Worm (Caenorhabditis elegans) whole organism, young adult: ENCODE data around the gene F54D5.15.

ENCODE experiments used
- C06A6.2 ChIP-seq: fragments of 200-800 bp; sonication (Bioruptor generic); conservative IDR thresholded peaks from 2 replicates; pipeline ENCODE4 v1.3.6; 2022; ENCODE audit warnings: missing genetic modification characterization, missing compliant biosample characterization
- D2030.7 ChIP-seq: fragments of 200-800 bp; sonication (Bioruptor generic); IDR thresholded peaks from 2 replicates; pipeline ENCODE4 v1.3.6; 2022; ENCODE audit warnings: missing genetic modification reagents, missing genetic modification characterization, missing compliant biosample characterization
- F10E7.11 ChIP-seq: sonication (generic microtip); optimal IDR thresholded peaks from 2 replicates; lab custom pipeline; 2017; ENCODE audit warnings: mild to moderate bottlenecking, missing genetic modification characterization, moderate library complexity, missing compliant biosample characterization
- F22D6.2 ChIP-seq: sonication (generic microtip); optimal IDR thresholded peaks from 2 replicates; lab custom pipeline; 2016; ENCODE audit warnings: mild to moderate bottlenecking, missing genetic modification characterization, missing compliant biosample characterization
- F49E8.2 ChIP-seq: sonication (generic microtip); optimal IDR thresholded peaks from 3 replicates; lab custom pipeline; 2017; ENCODE audit warnings: missing genetic modification characterization, mild to moderate bottlenecking, missing compliant biosample characterization, antibody characterized with exemption, moderate library complexity; ENCODE audit not compliant: insufficient read depth
- F52B5.7 ChIP-seq: sonication (generic microtip); optimal IDR thresholded peaks from 2 replicates; lab custom pipeline; 2016; ENCODE audit warnings: mild to moderate bottlenecking, missing genetic modification characterization, missing compliant biosample characterization
- K11D2.4 ChIP-seq: fragments of 200-800 bp; sonication (Bioruptor generic); IDR thresholded peaks from 2 replicates; pipeline ENCODE4 v1.3.6; 2022; ENCODE audit warnings: missing genetic modification reagents, missing genetic modification characterization, missing compliant biosample characterization
- Y53G8AR.9 ChIP-seq: fragments of 200-800 bp; sonication (Bioruptor generic); conservative IDR thresholded peaks from 2 replicates; pipeline ENCODE4 v1.3.6; 2022; ENCODE audit warnings: missing genetic modification reagents, missing genetic modification characterization, missing compliant biosample characterization
- Y56A3A.18 ChIP-seq: fragments of 200-800 bp; sonication (Bioruptor generic); IDR thresholded peaks from 2 replicates; pipeline ENCODE4 v1.3.6; 2022; ENCODE audit warnings: missing genetic modification reagents, missing genetic modification characterization, missing compliant biosample characterization
- ZK185.1 ChIP-seq: sonication (generic microtip); optimal IDR thresholded peaks from 2 replicates; lab custom pipeline; 2016; ENCODE audit warnings: mild to moderate bottlenecking, missing genetic modification characterization, missing compliant biosample characterization; ENCODE audit not compliant: poor library complexity, severe bottlenecking
- akir-1 ChIP-seq: fragments of 200-800 bp; sonication (Bioruptor generic); optimal IDR thresholded peaks from 2 replicates; lab custom pipeline; 2018; ENCODE audit warnings: mild to moderate bottlenecking, missing genetic modification characterization, moderate library complexity, missing compliant biosample characterization
- aptf-2 ChIP-seq: fragments of 200-800 bp; sonication (Bioruptor generic); conservative IDR thresholded peaks from 2 replicates; pipeline ENCODE4 v1.3.6; 2022; ENCODE audit warnings: missing genetic modification reagents, missing genetic modification characterization, missing compliant biosample characterization
- aptf-3 ChIP-seq: fragments of 200-800 bp; sonication (Bioruptor generic); IDR thresholded peaks from 2 replicates; pipeline ENCODE4 v1.3.6; 2022; ENCODE audit warnings: missing genetic modification characterization, missing compliant biosample characterization
- atf-7 ChIP-seq: sonication (generic microtip); optimal IDR thresholded peaks from 2 replicates; lab custom pipeline; 2017; ENCODE audit warnings: mild to moderate bottlenecking, missing genetic modification characterization, missing compliant biosample characterization
- athp-1 ChIP-seq: sonication (generic microtip); optimal IDR thresholded peaks from 2 replicates; lab custom pipeline; 2017; ENCODE audit warnings: mild to moderate bottlenecking, missing genetic modification characterization, missing compliant biosample characterization
- attf-6 ChIP-seq: fragments of 200-800 bp; sonication (Bioruptor generic); IDR thresholded peaks from 2 replicates; pipeline ENCODE4 v1.3.6; 2022; ENCODE audit warnings: missing genetic modification reagents, missing genetic modification characterization, missing compliant biosample characterization
- bed-2 ChIP-seq: fragments of 200-800 bp; sonication (Bioruptor generic); IDR thresholded peaks from 2 replicates; pipeline ENCODE4 v1.3.6; 2022; ENCODE audit warnings: missing genetic modification reagents, missing genetic modification characterization, missing compliant biosample characterization
- cebp-2 ChIP-seq: fragments of 200-800 bp; sonication (Bioruptor generic); IDR thresholded peaks from 2 replicates; pipeline ENCODE4 v1.3.6; 2022; ENCODE audit warnings: missing genetic modification characterization, missing compliant biosample characterization
- chd-7 ChIP-seq: sonication (generic microtip); optimal IDR thresholded peaks from 2 replicates; lab custom pipeline; 2016; ENCODE audit warnings: mild to moderate bottlenecking, missing genetic modification characterization, moderate library complexity, missing compliant biosample characterization
- dpff-1 ChIP-seq: sonication (generic microtip); optimal IDR thresholded peaks from 2 replicates; lab custom pipeline; 2017; ENCODE audit warnings: mild to moderate bottlenecking, missing genetic modification characterization, missing compliant biosample characterization
- dpl-1 ChIP-seq: fragments of 150-350 bp; optimal IDR thresholded peaks from 2 replicates; lab custom pipeline; 2014; ENCODE audit warnings: missing biosample characterization, missing genetic modification reagents, missing genetic modification characterization
- efl-1 ChIP-seq: fragments of 150-350 bp; optimal IDR thresholded peaks from 2 replicates; lab custom pipeline; 2014; ENCODE audit warnings: missing biosample characterization, missing genetic modification reagents, missing genetic modification characterization
- egl-18 ChIP-seq: fragments of 200-800 bp; sonication (Bioruptor generic); IDR thresholded peaks from 2 replicates; pipeline ENCODE4 v1.3.6; 2022; ENCODE audit warnings: missing genetic modification reagents, missing genetic modification characterization, missing compliant biosample characterization
- egl-44 ChIP-seq: fragments of 200-800 bp; sonication (Bioruptor generic); IDR thresholded peaks from 2 replicates; pipeline ENCODE4 v1.3.6; 2022; ENCODE audit warnings: missing genetic modification reagents, missing genetic modification characterization, missing compliant biosample characterization
- egrh-3 ChIP-seq: fragments of 200-800 bp; sonication (Bioruptor generic); IDR thresholded peaks from 2 replicates; pipeline ENCODE4 v1.3.6; 2022; ENCODE audit warnings: missing genetic modification reagents, missing genetic modification characterization, missing compliant biosample characterization
- ets-4 ChIP-seq: fragments of 200-800 bp; sonication (Bioruptor generic); optimal IDR thresholded peaks from 2 replicates; lab custom pipeline; 2018; ENCODE audit warnings: mild to moderate bottlenecking, missing genetic modification characterization, missing compliant biosample characterization
- fkh-3 ChIP-seq: sonication (generic microtip); optimal IDR thresholded peaks from 2 replicates; lab custom pipeline; 2016; ENCODE audit warnings: mild to moderate bottlenecking, missing genetic modification characterization, missing compliant biosample characterization
- hmg-20 ChIP-seq: fragments of 200-800 bp; sonication (Bioruptor generic); IDR thresholded peaks from 2 replicates; pipeline ENCODE4 v1.3.6; 2022; ENCODE audit warnings: missing genetic modification reagents, missing genetic modification characterization, missing compliant biosample characterization
- hsf-1 ChIP-seq: fragments of 200-800 bp; sonication (Bioruptor generic); IDR thresholded peaks from 2 replicates; pipeline ENCODE4 v1.3.6; 2022; ENCODE audit warnings: missing genetic modification reagents, missing genetic modification characterization, missing compliant biosample characterization
- let-607 ChIP-seq, 2 experiments: fragments of 200-800 bp in 1 of 2; sonication (Bioruptor generic) in 1 of 2; sonication (generic microtip) in 1 of 2; optimal IDR thresholded peaks; 2 replicates each; lab custom pipeline; 2016 to 2018; ENCODE audit warnings: mild to moderate bottlenecking in 2 of 2, missing compliant biosample characterization in 2 of 2, missing genetic modification characterization in 2 of 2, moderate library complexity in 2 of 2, missing genotype in 1 of 2
- lin-35 ChIP-seq, 3 experiments: fragments of 150-350 bp in 2 of 3; sonication (generic microtip) in 1 of 3; optimal IDR thresholded peaks; 2 replicates each; lab custom pipeline; 2014 to 2018; ENCODE audit warnings: missing biosample characterization in 3 of 3, missing genetic modification characterization in 3 of 3, missing genetic modification reagents in 3 of 3
- madf-8 ChIP-seq: fragments of 200-800 bp; sonication (Bioruptor generic); conservative IDR thresholded peaks from 2 replicates; pipeline ENCODE4 v1.3.6; 2022; ENCODE audit warnings: missing genetic modification reagents, missing genetic modification characterization, missing compliant biosample characterization
- nfya-2 ChIP-seq: fragments of 200-800 bp; sonication (Bioruptor generic); IDR thresholded peaks from 2 replicates; pipeline ENCODE4 v1.3.6; 2022; ENCODE audit warnings: missing genetic modification reagents, missing genetic modification characterization, missing compliant biosample characterization
- nhr-120 ChIP-seq: fragments of 200-800 bp; sonication (Bioruptor generic); IDR thresholded peaks from 2 replicates; pipeline ENCODE4 v1.3.6; 2022; ENCODE audit warnings: missing genetic modification characterization, missing compliant biosample characterization
- nhr-179 ChIP-seq: sonication (generic microtip); optimal IDR thresholded peaks from 2 replicates; lab custom pipeline; 2016; ENCODE audit warnings: mild to moderate bottlenecking, missing genetic modification characterization, missing compliant biosample characterization
- nhr-80 ChIP-seq: sonication (generic microtip); optimal IDR thresholded peaks from 2 replicates; lab custom pipeline; 2016; ENCODE audit warnings: missing genetic modification characterization, missing compliant biosample characterization
- nhr-90 ChIP-seq: sonication (generic microtip); optimal IDR thresholded peaks from 2 replicates; lab custom pipeline; 2016; ENCODE audit warnings: missing genotype, mild to moderate bottlenecking, missing genetic modification characterization, missing compliant biosample characterization
- pha-4 ChIP-seq: fragments of 150-350 bp; sonication (generic microtip); optimal IDR thresholded peaks from 2 replicates; lab custom pipeline; 2014; ENCODE audit warnings: missing biosample characterization, missing genetic modification reagents, missing genetic modification characterization
- somi-1 ChIP-seq: fragments of 200-800 bp; sonication (Bioruptor generic); optimal IDR thresholded peaks from 2 replicates; lab custom pipeline; 2018; ENCODE audit warnings: mild to moderate bottlenecking, missing genetic modification characterization, missing compliant biosample characterization
- sptf-2 ChIP-seq: fragments of 200-800 bp; sonication (Bioruptor generic); optimal IDR thresholded peaks from 2 replicates; lab custom pipeline; 2018; ENCODE audit warnings: mild to moderate bottlenecking, missing genetic modification characterization, missing compliant biosample characterization
- tbx-9 ChIP-seq: sonication (generic microtip); optimal IDR thresholded peaks from 2 replicates; lab custom pipeline; 2016; ENCODE audit warnings: borderline replicate concordance, missing genetic modification characterization, inconsistent platforms, missing compliant biosample characterization
- tlf-1 ChIP-seq: fragments of 200-800 bp; sonication (Bioruptor generic); optimal IDR thresholded peaks from 2 replicates; lab custom pipeline; 2018; ENCODE audit warnings: mild to moderate bottlenecking, missing genetic modification characterization, missing compliant biosample characterization
- unc-130 ChIP-seq: sonication (generic microtip); optimal IDR thresholded peaks from 2 replicates; lab custom pipeline; 2016; ENCODE audit warnings: missing genetic modification reagents, missing genetic modification characterization, missing compliant biosample characterization
- unc-62 ChIP-seq: fragments of 150-350 bp; optimal IDR thresholded peaks from 2 replicates; lab custom pipeline; 2014; ENCODE audit warnings: missing biosample characterization, missing genetic modification reagents, missing genetic modification characterization
- xnd-1 ChIP-seq: sonication (generic microtip); optimal IDR thresholded peaks from 2 replicates; lab custom pipeline; 2016; ENCODE audit warnings: missing genotype, missing genetic modification reagents, missing genetic modification characterization, missing compliant biosample characterization
- ztf-18 ChIP-seq: sonication (generic microtip); optimal IDR thresholded peaks from 2 replicates; lab custom pipeline; 2016; ENCODE audit warnings: missing genotype, mild to moderate bottlenecking, missing genetic modification characterization, missing compliant biosample characterization
- ztf-22 ChIP-seq: fragments of 200-800 bp; sonication (Bioruptor generic); optimal IDR thresholded peaks from 2 replicates; lab custom pipeline; 2018; ENCODE audit warnings: mild to moderate bottlenecking, missing genetic modification characterization, moderate library complexity, missing compliant biosample characterization
- ztf-26 ChIP-seq: sonication (generic microtip); optimal IDR thresholded peaks from 2 replicates; lab custom pipeline; 2017; ENCODE audit warnings: missing genetic modification characterization, missing compliant biosample characterization
- ztf-28 ChIP-seq: fragments of 200-800 bp; sonication (Bioruptor generic); IDR thresholded peaks from 2 replicates; pipeline ENCODE4 v1.3.6; 2022; ENCODE audit warnings: missing genetic modification reagents, missing genetic modification characterization, missing compliant biosample characterization

The F54D5.15 gene

ce11 chrII:11596157-11596740, 32.2 kb upstream of the F54D5.15 start (continued):
- TF ChIP-seq nhr-120 (GFP tag; lab: Robert Waterston, UW) = no peak
- TF ChIP-seq xnd-1 (tag; lab: Kevin White, UChicago) = peak; percentile 75
- TF ChIP-seq akir-1 (GFP tag; lab: Kevin White, UChicago) = no peak
- no peak for TF ChIP-seq nhr-179 (tag; lab: Kevin White, UChicago)
- TF ChIP-seq K11D2.4 (GFP tag; lab: Robert Waterston, UW) = no peak
- no peak for TF ChIP-seq atf-7 (tag; lab: Kevin White, UChicago)
- no peak for TF ChIP-seq ZK185.1 (tag; lab: Kevin White, UChicago)
- TF ChIP-seq lin-35 (GFP tag; optimal IDR thresholded peaks at IDR 0.05; lab: Kevin White, UChicago) = peak in 1 of 3 experiments; percentile 9
- TF ChIP-seq D2030.7 (GFP tag; lab: Robert Waterston, UW) = peak; percentile 76
- peak; percentile 25 for TF ChIP-seq unc-130 (GFP tag; lab: Kevin White, UChicago)
- TF ChIP-seq F49E8.2 (tag; lab: Kevin White, UChicago) = peak; percentile 75
- no peak for TF ChIP-seq ztf-22 (GFP tag; lab: Kevin White, UChicago)
- TF ChIP-seq aptf-2 (GFP tag; lab: Robert Waterston, UW) = no peak
- TF ChIP-seq Y53G8AR.9 (GFP tag; lab: Robert Waterston, UW) = peak; percentile 64; the same call in 1 of the 2 replicates
- TF ChIP-seq nhr-80 (tag; lab: Kevin White, UChicago) = peak; percentile 49
- TF ChIP-seq somi-1 (GFP tag; lab: Kevin White, UChicago) = no peak
- no peak for TF ChIP-seq nfya-2 (GFP tag; lab: Robert Waterston, UW)
- TF ChIP-seq tlf-1 (GFP tag; lab: Kevin White, UChicago) = peak; percentile 65
- TF ChIP-seq aptf-3 (GFP tag; lab: Robert Waterston, UW) = no peak
- no peak for TF ChIP-seq ets-4
- no peak for TF ChIP-seq egl-18 (GFP tag; lab: Robert Waterston, UW)
- no peak for TF ChIP-seq sptf-2 (GFP tag; lab: Kevin White, UChicago)
- TF ChIP-seq F22D6.2 (tag; lab: Kevin White, UChicago) = no peak
- TF ChIP-seq dpl-1 (GFP tag; lab: Kevin White, UChicago) = peak; percentile 40
- TF ChIP-seq unc-62 (GFP tag; lab: Kevin White, UChicago) = no peak
- TF ChIP-seq hmg-20 = peak; percentile 54; the same call in 1 of the 2 replicates
- no peak for TF ChIP-seq chd-7 (tag; lab: Kevin White, UChicago)
- no peak for TF ChIP-seq egl-44
- no peak for TF ChIP-seq cebp-2 (GFP tag; lab: Robert Waterston, UW)
- no peak for TF ChIP-seq pha-4 (tag; lab: Kevin White, UChicago)
- peak; percentile 44; the same call in 1 of the 2 replicates for TF ChIP-seq attf-6 (GFP tag; lab: Robert Waterston, UW)
- TF ChIP-seq dpff-1 (tag; lab: Kevin White, UChicago) = no peak
- no peak for TF ChIP-seq let-607 (tag; optimal IDR thresholded peaks at IDR 0.05; lab: Kevin White, UChicago)
- TF ChIP-seq ztf-28 = no peak
- TF ChIP-seq tbx-9 = no peak
- no peak for TF ChIP-seq Y56A3A.18 (GFP tag; lab: Robert Waterston, UW)
- peak; percentile 92 for TF ChIP-seq hsf-1 (GFP tag; lab: Robert Waterston, UW)
- no peak for TF ChIP-seq F52B5.7 (tag; lab: Kevin White, UChicago)
- TF ChIP-seq efl-1 (GFP tag; lab: Kevin White, UChicago) = peak; percentile 82
- TF ChIP-seq madf-8 (GFP tag; lab: Robert Waterston, UW) = peak; percentile 84
- TF ChIP-seq C06A6.2 (GFP tag; lab: Robert Waterston, UW) = no peak
- TF ChIP-seq athp-1 (tag; lab: Kevin White, UChicago) = peak; percentile 60
- no peak for TF ChIP-seq ztf-26
- TF ChIP-seq nhr-90 (tag; lab: Kevin White, UChicago) = no peak
- no peak for TF ChIP-seq F10E7.11 (tag; lab: Kevin White, UChicago)
- peak; percentile 32 for TF ChIP-seq ztf-18 (tag; lab: Kevin White, UChicago)
- no peak for TF ChIP-seq egrh-3 (GFP tag; lab: Robert Waterston, UW)
- no peak for TF ChIP-seq bed-2
- TF ChIP-seq fkh-3 (tag; lab: Kevin White, UChicago) = no peak
